Fruit fly (Drosophila melanogaster): ENCODE measurements around the gene BobA.
A peak's percentile ranks its signal among the peaks of the same experiment; 100 is the strongest.

DNA sequence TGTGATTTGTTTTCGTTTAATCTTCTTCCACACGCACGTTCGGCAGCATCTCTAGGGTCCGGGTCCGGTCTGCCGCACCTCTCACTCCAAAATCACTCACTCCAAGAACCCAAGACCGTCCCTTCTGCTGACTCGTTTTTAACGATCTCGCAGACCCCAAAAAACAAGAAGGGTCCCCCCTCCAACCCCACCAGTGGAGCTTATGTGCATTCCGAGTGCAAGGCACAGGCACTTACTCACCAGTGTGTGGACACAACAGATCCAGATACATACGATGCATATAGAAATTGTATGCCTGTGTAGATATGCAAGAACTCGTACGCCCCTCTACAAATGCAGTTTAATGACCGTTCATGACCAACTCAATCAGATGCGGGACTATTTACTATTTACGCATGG, 32.6 kb upstream of the BobA start:
- no peak for TF ChIP-seq Pif1B (GFP tag; optimal IDR thresholded peaks at IDR 0.05)
- peak; percentile 98 for TF ChIP-seq EcR (GFP tag; optimal IDR thresholded peaks at IDR 0.05)
- no peak for TF ChIP-seq CG14655 (GFP tag; optimal IDR thresholded peaks at IDR 0.05)
- peak; percentile 39 for TF ChIP-seq CG32121 (GFP tag; IDR thresholded peaks at IDR 0.05)
- no peak for TF ChIP-seq CG8159 (tag; optimal IDR thresholded peaks at IDR 0.05)
- no peak for TF ChIP-seq Snoo (tag; optimal IDR thresholded peaks at IDR 0.05)
- TF ChIP-seq gl (tag; optimal IDR thresholded peaks at IDR 0.05): no peak
- no peak for TF ChIP-seq CG34367 (tag; optimal IDR thresholded peaks at IDR 0.05)
- TF ChIP-seq Pif1A (GFP tag; optimal IDR thresholded peaks at IDR 0.05): no peak
- TF ChIP-seq D1 (tag; optimal IDR thresholded peaks at IDR 0.05): no peak
- no peak for TF ChIP-seq CG8301 (tag; optimal IDR thresholded peaks at IDR 0.05)
- no peak for TF ChIP-seq rn (GFP tag; IDR thresholded peaks at IDR 0.05)

All from whole organism, pupa.